Worm (Caenorhabditis elegans) whole organism, L3 larva: ENCODE results near the gene asb-2.

Experiments
- elt-3 ChIP-seq, 3 experiments: fragments of 150-350 bp in 1 of 3; sonication (generic microtip) in 2 of 3; optimal IDR thresholded peaks; 2 replicates in 2 of 3; 4 replicates in 1 of 3; lab custom pipeline; 2014 to 2017; ENCODE audit warnings: missing biosample characterization in 3 of 3, missing genetic modification characterization in 3 of 3
- pha-4 ChIP-seq: fragments of 150-350 bp; optimal IDR thresholded peaks from 2 replicates; lab custom pipeline; 2014; ENCODE audit warnings: missing biosample characterization, missing genetic modification reagents, missing genetic modification characterization
- ztf-11 ChIP-seq: fragments of 150-350 bp; optimal IDR thresholded peaks from 2 replicates; lab custom pipeline; 2014; ENCODE audit warnings: missing biosample characterization, missing genetic modification characterization

DNA sequence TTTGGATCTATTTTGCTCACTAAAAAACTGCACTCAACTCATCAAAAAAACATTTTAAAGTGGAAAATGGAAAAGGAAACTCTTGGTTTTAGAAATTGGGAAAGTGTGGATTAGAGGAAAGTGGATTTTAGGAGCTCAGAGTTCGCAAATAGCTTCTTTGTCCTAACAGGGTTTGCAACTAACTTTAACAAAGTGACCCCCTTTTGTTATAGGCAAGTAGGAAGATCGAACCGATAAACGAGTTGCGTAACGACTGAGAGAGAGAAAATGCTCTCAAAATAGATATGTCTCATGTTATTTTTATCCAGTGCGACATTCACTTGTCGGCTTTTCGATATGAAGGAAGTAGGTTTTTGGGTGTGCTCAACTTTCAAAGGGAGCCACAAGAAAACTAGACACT, 43.1 kb upstream of the asb-2 start:
- TF ChIP-seq pha-4 (tag; lab: Kevin White, UChicago), result no peak
- no peak for TF ChIP-seq elt-3 (tag; optimal IDR thresholded peaks at IDR 0.05; lab: Kevin White, UChicago)
- no peak for TF ChIP-seq ztf-11
